Worm (Caenorhabditis elegans): ENCODE results near the gene F44B9.9.

DNA sequence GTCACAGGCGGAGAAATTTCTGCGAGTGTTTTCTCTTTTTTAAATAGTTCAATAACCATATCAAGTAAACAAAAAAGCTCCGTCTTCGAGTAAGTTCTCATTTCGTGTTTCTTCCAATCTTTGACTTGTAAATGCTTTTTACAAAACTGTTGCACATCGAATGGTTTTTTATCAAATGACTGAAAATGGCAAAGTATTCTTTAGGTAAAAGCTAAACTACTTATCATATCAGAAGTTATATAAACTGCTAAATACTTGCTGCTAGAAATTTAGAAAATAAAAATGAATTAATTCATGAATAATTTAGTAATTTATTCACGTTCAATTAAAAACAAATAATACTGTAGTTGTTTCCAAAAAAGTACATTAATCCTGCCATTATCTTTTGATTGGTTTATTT is at the start of gene F44B9.9:
- no peak for TF ChIP-seq klf-2 (GFP tag; conservative IDR thresholded peaks at IDR 0.05)
- no peak for TF ChIP-seq flt-1 (GFP tag; IDR thresholded peaks at IDR 0.05)
- TF ChIP-seq cog-1 (tag; optimal IDR thresholded peaks at IDR 0.05) = no peak
- TF ChIP-seq T22C8.4 (GFP tag; IDR thresholded peaks at IDR 0.05) = no peak
- no peak for TF ChIP-seq tab-1 (GFP tag; IDR thresholded peaks at IDR 0.05)
- no peak for TF ChIP-seq med-1 (GFP tag; optimal IDR thresholded peaks at IDR 0.05; ENCODE audit: insufficient read depth)
- no peak for TF ChIP-seq ztf-29 (GFP tag; IDR thresholded peaks at IDR 0.05)
- no peak for TF ChIP-seq ref-1 (GFP tag; conservative IDR thresholded peaks at IDR 0.05)
- TF ChIP-seq ztf-23 (GFP tag; IDR thresholded peaks at IDR 0.05) = no peak

Measured in whole organism, midembryonic.